Worm (Caenorhabditis elegans) whole organism, L2 larva: ENCODE results near the gene dbl-1.

ENCODE experiments used
- C34F6.9 ChIP-seq: fragments of 150-350 bp; optimal IDR thresholded peaks from 2 replicates; lab custom pipeline; 2014; ENCODE audit warnings: missing biosample characterization, missing genetic modification characterization
- Y55F3AM.14 ChIP-seq: fragments of 200-800 bp; sonication (Bioruptor generic); optimal IDR thresholded peaks from 2 replicates; lab custom pipeline; 2018; ENCODE audit warnings: mild to moderate bottlenecking, missing genetic modification characterization, missing compliant biosample characterization
- ZK546.5 ChIP-seq: sonication (generic microtip); optimal IDR thresholded peaks from 2 replicates; lab custom pipeline; 2017; ENCODE audit warnings: missing biosample characterization, missing genetic modification characterization
- alr-1 ChIP-seq: fragments of 150-350 bp; optimal IDR thresholded peaks from 2 replicates; lab custom pipeline; 2014; ENCODE audit warnings: missing biosample characterization, missing genetic modification characterization
- aly-2 ChIP-seq: fragments of 150-350 bp; optimal IDR thresholded peaks from 2 replicates; lab custom pipeline; 2014; ENCODE audit warnings: missing biosample characterization, missing genetic modification characterization
- ama-1 ChIP-seq: fragments of 150-350 bp; optimal IDR thresholded peaks from 2 replicates; lab custom pipeline; 2018; ENCODE audit warnings: inconsistent platforms
- blmp-1 ChIP-seq: sonication (generic microtip); optimal IDR thresholded peaks from 2 replicates; lab custom pipeline; 2017; ENCODE audit warnings: missing genetic modification characterization, mild to moderate bottlenecking, missing compliant biosample characterization, antibody characterized with exemption, moderate library complexity; ENCODE audit not compliant: insufficient read depth
- ceh-16 ChIP-seq: fragments of 150-350 bp; optimal IDR thresholded peaks from 2 replicates; lab custom pipeline; 2014; ENCODE audit warnings: missing biosample characterization, missing genetic modification characterization
- ceh-82 ChIP-seq: fragments of 150-350 bp; optimal IDR thresholded peaks from 2 replicates; lab custom pipeline; 2014; ENCODE audit warnings: missing biosample characterization, missing genetic modification characterization
- crh-2 ChIP-seq: sonication (generic microtip); optimal IDR thresholded peaks from 2 replicates; lab custom pipeline; 2017; ENCODE audit warnings: missing biosample characterization, missing genetic modification characterization
- egl-27 ChIP-seq: sonication (generic microtip); optimal IDR thresholded peaks from 3 replicates; lab custom pipeline; 2017; ENCODE audit warnings: missing biosample characterization, missing genetic modification reagents, missing genetic modification characterization
- elt-1 ChIP-seq: fragments of 150-350 bp; optimal IDR thresholded peaks from 2 replicates; lab custom pipeline; 2014; ENCODE audit warnings: missing biosample characterization, missing genetic modification characterization
- elt-3 ChIP-seq: sonication (generic microtip); optimal IDR thresholded peaks from 2 replicates; lab custom pipeline; 2017; ENCODE audit warnings: missing biosample characterization, missing genetic modification characterization
- fos-1 ChIP-seq: fragments of 150-350 bp; optimal IDR thresholded peaks from 2 replicates; lab custom pipeline; 2014; ENCODE audit warnings: missing biosample characterization, missing genetic modification characterization
- gmeb-1 ChIP-seq: fragments of 150-350 bp; optimal IDR thresholded peaks from 2 replicates; lab custom pipeline; 2014; ENCODE audit warnings: missing biosample characterization, missing genetic modification characterization
- lin-11 ChIP-seq: fragments of 150-350 bp; sonication (generic microtip); optimal IDR thresholded peaks from 2 replicates; lab custom pipeline; 2014; ENCODE audit warnings: missing biosample characterization, missing genetic modification characterization, inconsistent platforms, mixed read lengths
- lsy-2 ChIP-seq, 2 experiments: fragments of 150-350 bp in 1 of 2; sonication (generic microtip) in 1 of 2; optimal IDR thresholded peaks; 2 replicates each; lab custom pipeline; 2014 to 2017; ENCODE audit warnings: missing biosample characterization in 2 of 2, missing genetic modification characterization in 2 of 2
- mab-5 ChIP-seq: fragments of 150-350 bp; optimal IDR thresholded peaks from 2 replicates; lab custom pipeline; 2014; ENCODE audit warnings: missing biosample characterization, missing genetic modification characterization
- mdl-1 ChIP-seq, 2 experiments: fragments of 150-350 bp in 1 of 2; sonication (generic microtip) in 1 of 2; optimal IDR thresholded peaks; 2 replicates each; lab custom pipeline; 2017; ENCODE audit warnings: missing biosample characterization in 2 of 2, missing genetic modification characterization in 2 of 2
- nhr-10 ChIP-seq: sonication (generic microtip); optimal IDR thresholded peaks from 2 replicates; lab custom pipeline; 2017; ENCODE audit warnings: missing biosample characterization, missing genetic modification characterization
- nhr-12 ChIP-seq: fragments of 150-350 bp; optimal IDR thresholded peaks from 2 replicates; lab custom pipeline; 2014; ENCODE audit warnings: missing biosample characterization, missing genetic modification characterization
- nhr-129 ChIP-seq: fragments of 150-350 bp; optimal IDR thresholded peaks from 2 replicates; lab custom pipeline; 2014; ENCODE audit warnings: missing biosample characterization, missing genetic modification characterization
- nhr-21 ChIP-seq: fragments of 150-350 bp; optimal IDR thresholded peaks from 2 replicates; lab custom pipeline; 2014; ENCODE audit warnings: missing biosample characterization, missing genetic modification characterization
- nhr-23 ChIP-seq: fragments of 150-350 bp; optimal IDR thresholded peaks from 2 replicates; lab custom pipeline; 2014; ENCODE audit warnings: missing biosample characterization, missing genetic modification reagents, missing genetic modification characterization
- nhr-25 ChIP-seq: fragments of 150-350 bp; sonication (generic microtip); optimal IDR thresholded peaks from 3 replicates; lab custom pipeline; 2014; ENCODE audit warnings: missing biosample characterization, missing genetic modification characterization
- nhr-6 ChIP-seq: fragments of 150-350 bp; optimal IDR thresholded peaks from 2 replicates; lab custom pipeline; 2014; ENCODE audit warnings: missing biosample characterization, missing genetic modification characterization
- peb-1 ChIP-seq: fragments of 150-350 bp; optimal IDR thresholded peaks from 2 replicates; lab custom pipeline; 2014; ENCODE audit warnings: missing biosample characterization, missing genetic modification characterization
- sem-4 ChIP-seq: fragments of 150-350 bp; optimal IDR thresholded peaks from 2 replicates; lab custom pipeline; 2014; ENCODE audit warnings: missing biosample characterization, missing genetic modification reagents, missing genetic modification characterization
- skn-1 ChIP-seq: sonication (generic microtip); optimal IDR thresholded peaks from 2 replicates; lab custom pipeline; 2017; ENCODE audit warnings: missing biosample characterization, missing genetic modification characterization
- sma-3 ChIP-seq: sonication (generic microtip); optimal IDR thresholded peaks from 2 replicates; lab custom pipeline; 2016; ENCODE audit warnings: missing genetic modification reagents, missing genetic modification characterization, missing compliant biosample characterization
- sma-9 ChIP-seq, 2 experiments: fragments of 150-350 bp in 1 of 2; sonication (generic microtip) in 1 of 2; optimal IDR thresholded peaks; 2 replicates each; lab custom pipeline; 2014 to 2016; ENCODE audit warnings: missing genetic modification characterization in 2 of 2, mild to moderate bottlenecking in 1 of 2, missing biosample characterization in 1 of 2, missing compliant biosample characterization in 1 of 2, missing genetic modification reagents in 1 of 2, moderate library complexity in 1 of 2
- snpc-4 ChIP-seq: fragments of 150-350 bp; optimal IDR thresholded peaks from 2 replicates; lab custom pipeline; 2014; ENCODE audit warnings: missing biosample characterization, missing genetic modification characterization
- unc-39 ChIP-seq: fragments of 150-350 bp; optimal IDR thresholded peaks from 2 replicates; lab custom pipeline; 2014; ENCODE audit warnings: missing biosample characterization, missing genetic modification characterization
- unc-55 ChIP-seq: fragments of 150-350 bp; sonication (generic microtip); optimal IDR thresholded peaks from 3 replicates; lab custom pipeline; 2014; ENCODE audit warnings: missing biosample characterization, missing genetic modification reagents, missing genetic modification characterization
- unc-62 ChIP-seq: fragments of 150-350 bp; optimal IDR thresholded peaks from 2 replicates; lab custom pipeline; 2014; ENCODE audit warnings: missing biosample characterization, missing genetic modification reagents, missing genetic modification characterization
- zag-1 ChIP-seq: fragments of 150-350 bp; optimal IDR thresholded peaks from 2 replicates; lab custom pipeline; 2014; ENCODE audit warnings: missing biosample characterization, missing genetic modification characterization
- ztf-1 ChIP-seq: fragments of 200-800 bp; sonication (Bioruptor generic); conservative IDR thresholded peaks from 2 replicates; pipeline ENCODE4 v1.3.6; 2022; ENCODE audit warnings: missing genetic modification characterization, missing compliant biosample characterization
- ztf-11 ChIP-seq: sonication (generic microtip); optimal IDR thresholded peaks from 2 replicates; lab custom pipeline; 2017; ENCODE audit warnings: missing biosample characterization, missing genetic modification characterization
- ztf-4 ChIP-seq: fragments of 150-350 bp; optimal IDR thresholded peaks from 2 replicates; lab custom pipeline; 2014; ENCODE audit warnings: missing biosample characterization, missing genetic modification characterization

dbl-1 gene

ce11 chrV:6710462-6710861, 47.5 kb upstream of the dbl-1 start, which contains the start of gene sna-1:
TSS of gene sna-1 (minus strand) at chrV:6710679.
- TF ChIP-seq ama-1 (lab: Kevin White, UChicago) = peak; percentile 36
- no peak for TF ChIP-seq nhr-25 (tag; lab: Kevin White, UChicago)
- no peak for TF ChIP-seq unc-62 (GFP tag; lab: Kevin White, UChicago)
- TF ChIP-seq unc-55 = peak; percentile 28
- TF ChIP-seq blmp-1 = no peak
- no peak for TF ChIP-seq skn-1 (tag; lab: Kevin White, UChicago)
- TF ChIP-seq unc-39 (tag; lab: Kevin White, UChicago) = no peak
- no peak for TF ChIP-seq zag-1
- no peak for TF ChIP-seq ztf-4
- TF ChIP-seq sma-3 (GFP tag; lab: Kevin White, UChicago) = no peak

- TF ChIP-seq nhr-10 (tag; lab: Kevin White, UChicago) (no peak), mdl-1 (tag; optimal IDR thresholded peaks at IDR 0.05; lab: Kevin White, UChicago) (no peak), ZK546.5 (tag; lab: Kevin White, UChicago) (no peak), sem-4 (tag; lab: Kevin White, UChicago) (no peak), ceh-82 (tag; lab: Kevin White, UChicago) (no peak), zag-1 (no peak), alr-1 (tag; lab: Kevin White, UChicago) (no peak), mab-5 (tag; lab: Kevin White, UChicago) (no peak), snpc-4 (no peak), unc-39 (tag; lab: Kevin White, UChicago) (no peak), nhr-21 (no peak), sma-3 (GFP tag; lab: Kevin White, UChicago) (no peak), elt-3 (tag; lab: Kevin White, UChicago) (no peak), nhr-6 (no peak), gmeb-1 (tag; lab: Kevin White, UChicago) (no peak), egl-27 (no peak), lsy-2 (tag; optimal IDR thresholded peaks at IDR 0.05; lab: Kevin White, UChicago) (no peak)
Measured at ce11 chrV:6718232-6718631, 39.7 kb upstream of the dbl-1 start, which contains the start of gene srg-30. TSS of gene srg-30 (minus strand) at chrV:6718332.

ce11 chrV:6722378-6722777, 35.6 kb upstream of the dbl-1 start, which contains the start of gene ZC487.2:
TSS of gene ZC487.2 (minus strand) at chrV:6722478.
- TF ChIP-seq snpc-4 = no peak
- TF ChIP-seq nhr-12 (tag; lab: Kevin White, UChicago) = no peak
- TF ChIP-seq elt-1 = no peak
- no peak for TF ChIP-seq unc-62 (GFP tag; lab: Kevin White, UChicago)
- no peak for TF ChIP-seq nhr-23
- no peak for TF ChIP-seq sma-3 (GFP tag; lab: Kevin White, UChicago)
- TF ChIP-seq C34F6.9 (tag; lab: Kevin White, UChicago) = no peak
- no peak for TF ChIP-seq ama-1 (lab: Kevin White, UChicago)
- TF ChIP-seq crh-2 (tag; lab: Kevin White, UChicago) = no peak
- TF ChIP-seq sma-9 (GFP tag; optimal IDR thresholded peaks at IDR 0.05; lab: Kevin White, UChicago) = no peak
- no peak for TF ChIP-seq sma-9 (tag; optimal IDR thresholded peaks at IDR 0.05; lab: Kevin White, UChicago)
- TF ChIP-seq ztf-11 (tag; lab: Kevin White, UChicago) = no peak
- TF ChIP-seq, all 48 proteins: peak for 0

ce11 chrV:6726279-6726678, 31.7 kb upstream of the dbl-1 start:
- TF ChIP-seq mab-5 (tag; lab: Kevin White, UChicago) (peak; percentile 11), unc-39 (tag; lab: Kevin White, UChicago) (no peak), sma-9 (GFP tag; optimal IDR thresholded peaks at IDR 0.05; lab: Kevin White, UChicago) (peak; percentile 1), sma-9 (tag; optimal IDR thresholded peaks at IDR 0.05; lab: Kevin White, UChicago) (no peak), peb-1 (tag; lab: Kevin White, UChicago) (no peak), C34F6.9 (tag; lab: Kevin White, UChicago) (no peak)

ce11 chrV:6727222-6727621, 30.7 kb upstream of the dbl-1 start, which contains the start of gene ZC487.1:
TSS of gene ZC487.1 (plus strand) at chrV:6727522.
- TF ChIP-seq ceh-82 (tag; lab: Kevin White, UChicago) (no peak), zag-1 (no peak), aly-2 (tag; lab: Kevin White, UChicago) (no peak), elt-1 (no peak), ZK546.5 (tag; lab: Kevin White, UChicago) (no peak), egl-27 (no peak), gmeb-1 (tag; lab: Kevin White, UChicago) (no peak), lin-11 (no peak), ztf-4 (no peak), ztf-1 (GFP tag; lab: Robert Waterston, UW) (no peak), alr-1 (tag; lab: Kevin White, UChicago) (no peak), nhr-12 (tag; lab: Kevin White, UChicago) (no peak), nhr-21 (no peak), crh-2 (tag; lab: Kevin White, UChicago) (no peak), skn-1 (tag; lab: Kevin White, UChicago) (no peak), nhr-129 (no peak), fos-1 (tag; lab: Kevin White, UChicago) (no peak), Y55F3AM.14 (no peak), ceh-16 (tag; lab: Kevin White, UChicago) (no peak)
- TF ChIP-seq, all 48 proteins: peak for 0
